Worm (Caenorhabditis elegans) whole organism, L4 larva: ENCODE results near the gene irld-4.

Experiments
- D1046.2 ChIP-seq: fragments of 200-800 bp; sonication (Bioruptor generic); IDR thresholded peaks from 2 replicates; pipeline ENCODE4 v1.3.6; 2022; ENCODE audit warnings: missing genetic modification characterization, missing compliant biosample characterization
- F10B5.3 ChIP-seq: sonication (generic microtip); optimal IDR thresholded peaks from 2 replicates; lab custom pipeline; 2016; ENCODE audit warnings: mild to moderate bottlenecking, missing genetic modification characterization, missing compliant biosample characterization
- F26F4.8 ChIP-seq: fragments of 200-800 bp; sonication (Bioruptor generic); conservative IDR thresholded peaks from 2 replicates; pipeline ENCODE4 v1.3.6; 2022; ENCODE audit warnings: missing genetic modification characterization, missing compliant biosample characterization
- R02D3.7 ChIP-seq: fragments of 150-350 bp; sonication (generic microtip); optimal IDR thresholded peaks from 3 replicates; lab custom pipeline; 2014; ENCODE audit warnings: missing biosample characterization, missing genetic modification characterization
- T20F7.1 ChIP-seq: fragments of 200-800 bp; sonication (Bioruptor generic); optimal IDR thresholded peaks from 2 replicates; lab custom pipeline; 2018; ENCODE audit warnings: mild to moderate bottlenecking, missing genetic modification characterization, missing compliant biosample characterization
- Y75B8A.6 ChIP-seq: fragments of 200-800 bp; sonication (Bioruptor generic); IDR thresholded peaks from 2 replicates; pipeline ENCODE4 v1.3.6; 2022; ENCODE audit warnings: missing genetic modification reagents, missing genetic modification characterization, missing compliant biosample characterization
- ZK546.5 ChIP-seq, 2 experiments: sonication (generic microtip); optimal IDR thresholded peaks; 2 replicates each; lab custom pipeline; 2017; ENCODE audit warnings: missing biosample characterization in 2 of 2, missing genetic modification characterization in 2 of 2
- aha-1 ChIP-seq: fragments of 150-350 bp; peaks from one replicate; lab custom pipeline; 2014; ENCODE audit warnings: missing biosample characterization, missing genetic modification characterization
- aly-2 ChIP-seq: sonication (generic microtip); optimal IDR thresholded peaks from 2 replicates; lab custom pipeline; 2018; ENCODE audit warnings: missing biosample characterization, missing genetic modification characterization
- ces-1 ChIP-seq: fragments of 150-350 bp; sonication (generic microtip); optimal IDR thresholded peaks from 4 replicates; lab custom pipeline; 2014; ENCODE audit warnings: missing biosample characterization, missing genetic modification reagents, missing genetic modification characterization
- cey-2 ChIP-seq: sonication (generic microtip); optimal IDR thresholded peaks from 3 replicates; lab custom pipeline; 2017; ENCODE audit warnings: missing genetic modification characterization, mild to moderate bottlenecking, missing compliant biosample characterization, antibody characterized with exemption, borderline replicate concordance; ENCODE audit not compliant: insufficient read depth
- ctbp-1 ChIP-seq: fragments of 200-800 bp; sonication (Bioruptor generic); IDR thresholded peaks from 2 replicates; pipeline ENCODE4 v1.3.6; 2022; ENCODE audit warnings: missing genetic modification reagents, missing genetic modification characterization, missing compliant biosample characterization
- daf-16 ChIP-seq, 3 experiments: sonication (generic microtip); optimal IDR thresholded peaks; 2 replicates each; lab custom pipeline; 2016 to 2017; ENCODE audit warnings: missing genetic modification characterization in 3 of 3, missing genetic modification reagents in 3 of 3, mild to moderate bottlenecking in 2 of 3, missing compliant biosample characterization in 2 of 3, missing biosample characterization in 1 of 3, moderate library complexity in 1 of 3
- daf-8 ChIP-seq: fragments of 200-800 bp; sonication (Bioruptor generic); IDR thresholded peaks from 2 replicates; pipeline ENCODE4 v1.3.6; 2022; ENCODE audit warnings: missing genetic modification characterization, missing compliant biosample characterization
- dmd-6 ChIP-seq: fragments of 200-800 bp; sonication (Bioruptor generic); IDR thresholded peaks from 2 replicates; pipeline ENCODE4 v1.3.6; 2022; ENCODE audit warnings: missing genetic modification reagents, missing genetic modification characterization, missing compliant biosample characterization
- dmd-8 ChIP-seq: fragments of 200-800 bp; sonication (Bioruptor generic); IDR thresholded peaks from 2 replicates; pipeline ENCODE4 v1.3.6; 2022; ENCODE audit warnings: missing genetic modification characterization, missing compliant biosample characterization
- duxl-1 ChIP-seq: sonication (generic microtip); optimal IDR thresholded peaks from 2 replicates; lab custom pipeline; 2016; ENCODE audit warnings: mild to moderate bottlenecking, missing genetic modification characterization, moderate library complexity, missing compliant biosample characterization; ENCODE audit not compliant: poor library complexity
- egl-43 ChIP-seq: fragments of 200-800 bp; sonication (Bioruptor generic); IDR thresholded peaks from 2 replicates; pipeline ENCODE4 v1.3.6; 2022; ENCODE audit warnings: missing genetic modification reagents, missing genetic modification characterization, missing compliant biosample characterization
- gei-8 ChIP-seq: fragments of 200-800 bp; sonication (Bioruptor generic); optimal IDR thresholded peaks from 2 replicates; lab custom pipeline; 2018; ENCODE audit warnings: mild to moderate bottlenecking, missing genetic modification characterization, missing compliant biosample characterization
- hlh-11 ChIP-seq: fragments of 200-800 bp; sonication (Bioruptor generic); optimal IDR thresholded peaks from 2 replicates; lab custom pipeline; 2018; ENCODE audit warnings: mild to moderate bottlenecking, missing genetic modification characterization, missing compliant biosample characterization
- hlh-30 ChIP-seq: sonication (generic microtip); optimal IDR thresholded peaks from 2 replicates; lab custom pipeline; 2017; ENCODE audit warnings: antibody characterized with exemption, mild to moderate bottlenecking, missing genetic modification characterization, missing compliant biosample characterization; ENCODE audit not compliant: insufficient read depth
- lin-1 ChIP-seq: fragments of 200-800 bp; sonication (Bioruptor generic); IDR thresholded peaks from 2 replicates; pipeline ENCODE4 v1.3.6; 2022; ENCODE audit warnings: missing genetic modification reagents, missing genetic modification characterization, missing compliant biosample characterization
- lin-38 ChIP-seq: fragments of 200-800 bp; sonication (Bioruptor generic); IDR thresholded peaks from 2 replicates; pipeline ENCODE4 v1.3.6; 2022; ENCODE audit warnings: missing genetic modification reagents, missing genetic modification characterization, missing compliant biosample characterization
- lin-39 ChIP-seq: fragments of 150-350 bp; optimal IDR thresholded peaks from 2 replicates; lab custom pipeline; 2014; ENCODE audit warnings: missing biosample characterization, missing genetic modification reagents, missing genetic modification characterization
- lsy-2 ChIP-seq, 2 experiments: fragments of 150-350 bp in 1 of 2; sonication (generic microtip) in 1 of 2; optimal IDR thresholded peaks; 2 replicates each; lab custom pipeline; 2014 to 2017; ENCODE audit warnings: missing biosample characterization in 2 of 2, missing genetic modification characterization in 2 of 2
- mdl-1 ChIP-seq, 2 experiments: fragments of 150-350 bp in 1 of 2; sonication (generic microtip) in 1 of 2; optimal IDR thresholded peaks; 2 replicates each; lab custom pipeline; 2014 to 2017; ENCODE audit warnings: missing biosample characterization in 2 of 2, missing genetic modification characterization in 2 of 2
- mep-1 ChIP-seq: fragments of 150-350 bp; sonication (generic microtip); optimal IDR thresholded peaks from 3 replicates; lab custom pipeline; 2014; ENCODE audit warnings: missing biosample characterization, missing genetic modification characterization
- mes-2 ChIP-seq: sonication (generic microtip); optimal IDR thresholded peaks from 2 replicates; lab custom pipeline; 2016; ENCODE audit warnings: missing genotype, mild to moderate bottlenecking, missing genetic modification characterization, missing compliant biosample characterization; ENCODE audit not compliant: poor library complexity, severe bottlenecking
- mxl-3 ChIP-seq: fragments of 200-800 bp; sonication (Bioruptor generic); optimal IDR thresholded peaks from 2 replicates; lab custom pipeline; 2018; ENCODE audit warnings: mild to moderate bottlenecking, missing genetic modification characterization, missing compliant biosample characterization
- nhr-10 ChIP-seq: fragments of 150-350 bp; optimal IDR thresholded peaks from 2 replicates; lab custom pipeline; 2014; ENCODE audit warnings: missing biosample characterization, missing genetic modification characterization
- nhr-11 ChIP-seq: fragments of 150-350 bp; optimal IDR thresholded peaks from 2 replicates; lab custom pipeline; 2014; ENCODE audit warnings: missing biosample characterization, missing genetic modification characterization
- nhr-28 ChIP-seq: fragments of 150-350 bp; optimal IDR thresholded peaks from 2 replicates; lab custom pipeline; 2014; ENCODE audit warnings: missing biosample characterization, missing genetic modification characterization
- nhr-48 ChIP-seq: sonication (generic microtip); optimal IDR thresholded peaks from 2 replicates; lab custom pipeline; 2016; ENCODE audit warnings: mild to moderate bottlenecking, missing genetic modification characterization, missing compliant biosample characterization
- nhr-6 ChIP-seq: fragments of 150-350 bp; optimal IDR thresholded peaks from 2 replicates; lab custom pipeline; 2014; ENCODE audit warnings: missing biosample characterization, missing genetic modification characterization
- nhr-76 ChIP-seq: fragments of 150-350 bp; optimal IDR thresholded peaks from 2 replicates; lab custom pipeline; 2014; ENCODE audit warnings: missing biosample characterization, missing genetic modification characterization
- nhr-77 ChIP-seq: fragments of 150-350 bp; optimal IDR thresholded peaks from 2 replicates; lab custom pipeline; 2014; ENCODE audit warnings: missing biosample characterization, missing genetic modification characterization
- pha-4 ChIP-seq, 2 experiments: fragments of 150-350 bp in 1 of 2; fragments of 200-800 bp in 1 of 2; sonication (Bioruptor generic) in 1 of 2; IDR thresholded peaks in 1 of 2; optimal IDR thresholded peaks in 1 of 2; 2 replicates each; pipeline versions ENCODE4 v1.3.6 to Lab custom; 2014 to 2022; ENCODE audit warnings: missing genetic modification characterization in 2 of 2, missing genetic modification reagents in 2 of 2, missing biosample characterization in 1 of 2, missing compliant biosample characterization in 1 of 2
- php-3 ChIP-seq: fragments of 200-800 bp; sonication (Bioruptor generic); IDR thresholded peaks from 2 replicates; pipeline ENCODE4 v1.3.6; 2022; ENCODE audit warnings: missing genetic modification reagents, missing genetic modification characterization, missing compliant biosample characterization
- rbr-2 ChIP-seq: sonication (generic microtip); optimal IDR thresholded peaks from 2 replicates; lab custom pipeline; 2016; ENCODE audit warnings: missing genotype, missing genetic modification characterization, missing compliant biosample characterization
- set-16 ChIP-seq: fragments of 200-800 bp; sonication (Bioruptor generic); IDR thresholded peaks from 2 replicates; pipeline ENCODE4 v1.3.6; 2022; ENCODE audit warnings: missing genetic modification reagents, missing genetic modification characterization, missing compliant biosample characterization
- snpc-4 ChIP-seq: fragments of 150-350 bp; optimal IDR thresholded peaks from 2 replicates; lab custom pipeline; 2014; ENCODE audit warnings: missing biosample characterization, missing genetic modification characterization
- spr-1 ChIP-seq: sonication (generic microtip); optimal IDR thresholded peaks from 2 replicates; lab custom pipeline; 2016; ENCODE audit warnings: mild to moderate bottlenecking, missing genetic modification characterization, missing compliant biosample characterization
- tag-97 ChIP-seq: fragments of 200-800 bp; sonication (Bioruptor generic); IDR thresholded peaks from 2 replicates; pipeline ENCODE4 v1.3.6; 2022; ENCODE audit warnings: missing genetic modification characterization, missing compliant biosample characterization
- unc-62 ChIP-seq, 3 experiments: fragments of 150-350 bp in 1 of 3; sonication (generic microtip); optimal IDR thresholded peaks in 2 of 3; peaks in 1 of 3; 1 replicate in 1 of 3; 2 replicates in 2 of 3; lab custom pipeline; 2014 to 2017; ENCODE audit warnings: missing biosample characterization in 3 of 3, missing genetic modification characterization in 3 of 3, missing genetic modification reagents in 3 of 3, missing genotype in 1 of 3
- zfp-2 ChIP-seq: sonication (generic microtip); optimal IDR thresholded peaks from 2 replicates; lab custom pipeline; 2016; ENCODE audit warnings: mild to moderate bottlenecking, missing genetic modification characterization, missing compliant biosample characterization
- zip-11 ChIP-seq: fragments of 200-800 bp; sonication (Bioruptor generic); IDR thresholded peaks from 2 replicates; pipeline ENCODE4 v1.3.6; 2022; ENCODE audit warnings: missing genetic modification characterization, missing compliant biosample characterization
- zip-2 ChIP-seq: fragments of 150-350 bp; optimal IDR thresholded peaks from 2 replicates; lab custom pipeline; 2014; ENCODE audit warnings: missing biosample characterization, missing genetic modification characterization
- ztf-7 ChIP-seq: fragments of 150-350 bp; optimal IDR thresholded peaks from 2 replicates; lab custom pipeline; 2014; ENCODE audit warnings: missing biosample characterization, missing genetic modification characterization

The irld-4 gene

DNA sequence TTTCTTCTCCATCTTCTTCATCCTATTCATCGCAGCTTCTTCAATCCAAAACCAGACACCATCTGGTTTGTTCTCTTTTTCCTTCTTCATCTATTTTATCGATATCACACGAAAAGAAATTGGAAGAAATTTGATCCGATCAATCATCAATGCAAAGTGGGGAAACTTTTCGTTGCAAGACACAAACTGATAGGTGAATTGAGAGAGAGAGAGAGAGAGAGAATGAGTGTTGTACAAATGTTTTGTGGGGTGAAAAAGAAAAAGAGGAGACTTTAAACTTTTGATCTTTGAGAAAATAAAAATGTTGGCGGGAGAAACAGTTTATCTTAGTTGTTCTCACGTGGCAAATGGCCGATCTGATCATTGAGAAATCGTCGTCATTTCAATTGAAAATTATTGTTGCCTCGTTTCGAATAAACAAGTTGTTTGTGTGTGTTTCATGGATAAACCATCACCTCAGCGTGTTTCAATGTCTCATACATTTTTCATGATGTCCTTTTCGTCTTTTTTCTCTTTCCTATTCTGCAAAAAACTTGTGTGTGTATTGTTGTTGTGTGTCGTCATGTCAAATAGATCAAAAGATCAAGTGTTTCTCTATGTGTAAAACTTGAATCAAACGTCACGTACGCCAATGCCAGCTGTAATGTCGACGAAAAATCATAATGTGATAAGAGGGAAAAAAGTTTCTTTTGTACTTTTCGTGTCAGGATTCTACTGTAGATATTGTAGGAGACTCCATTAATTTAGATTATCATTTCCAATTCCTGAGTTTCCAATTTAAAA is 20.2 kb upstream of the irld-4 start:
- TF ChIP-seq F10B5.3 (tag; lab: Kevin White, UChicago) (no peak), dmd-6 (GFP tag; lab: Robert Waterston, UW) (peak; percentile 90), pha-4 (GFP tag; IDR thresholded peaks at IDR 0.05; lab: Robert Waterston, UW) (no peak), pha-4 (tag; optimal IDR thresholded peaks at IDR 0.05; lab: Kevin White, UChicago) (peak; percentile 35), aha-1 (tag; lab: Kevin White, UChicago) (peak; percentile 94), ces-1 (no peak), spr-1 (tag; lab: Kevin White, UChicago) (no peak), lsy-2 (tag; optimal IDR thresholded peaks at IDR 0.05; lab: Kevin White, UChicago) (peak; percentile 22 to 33), daf-16 (GFP tag; optimal IDR thresholded peaks at IDR 0.05; lab: Kevin White, UChicago) (no peak), daf-16 (tag; optimal IDR thresholded peaks at IDR 0.05; lab: Kevin White, UChicago) (peak; percentile 93), zip-11 (no peak), hlh-30 (tag; lab: Kevin White, UChicago) (peak; percentile 34), ztf-7 (tag; lab: Kevin White, UChicago) (peak; percentile 45), T20F7.1 (GFP tag; lab: Kevin White, UChicago) (no peak), nhr-11 (tag; lab: Kevin White, UChicago) (peak; percentile 21), lin-38 (GFP tag; lab: Robert Waterston, UW) (no peak), D1046.2 (no peak), lin-1 (peak; percentile 7; the same call in 1 of the 2 replicates), zip-2 (tag; lab: Kevin White, UChicago) (peak; percentile 63), mes-2 (tag; lab: Kevin White, UChicago) (peak; percentile 46), ZK546.5 (tag; optimal IDR thresholded peaks at IDR 0.05; lab: Kevin White, UChicago) (no peak), set-16 (no peak), snpc-4 (no peak), egl-43 (GFP tag; lab: Robert Waterston, UW) (no peak), gei-8 (GFP tag; lab: Kevin White, UChicago) (peak; percentile 33), mdl-1 (tag; optimal IDR thresholded peaks at IDR 0.05; lab: Kevin White, UChicago) (peak; percentile 39 to 67), aly-2 (tag; lab: Kevin White, UChicago) (no peak), lin-39 (tag; lab: Kevin White, UChicago) (no peak), duxl-1 (tag; lab: Kevin White, UChicago) (no peak), ctbp-1 (GFP tag; lab: Robert Waterston, UW) (no peak), tag-97 (GFP tag; lab: Robert Waterston, UW) (no peak), dmd-8 (no peak), rbr-2 (tag; lab: Kevin White, UChicago) (peak; percentile 1), php-3 (GFP tag; lab: Robert Waterston, UW) (no peak), nhr-28 (tag; lab: Kevin White, UChicago) (peak; percentile 81), unc-62 (GFP tag; optimal IDR thresholded peaks at IDR 0.05 in 1 of 2; lab: Kevin White, UChicago) (peak in 1 of 2 experiments; percentile 96), unc-62 (tag; optimal IDR thresholded peaks at IDR 0.05; lab: Kevin White, UChicago) (no peak), Y75B8A.6 (GFP tag; lab: Robert Waterston, UW) (no peak), nhr-6 (tag; lab: Kevin White, UChicago) (peak; percentile 31), zfp-2 (tag; lab: Kevin White, UChicago) (no peak), F26F4.8 (GFP tag; lab: Robert Waterston, UW) (no peak), hlh-11 (peak; percentile 64), nhr-77 (tag; lab: Kevin White, UChicago) (peak; percentile 51), nhr-76 (tag; lab: Kevin White, UChicago) (peak; percentile 31), nhr-10 (tag; lab: Kevin White, UChicago) (peak; percentile 46), mxl-3 (GFP tag; lab: Kevin White, UChicago) (peak; percentile 27), nhr-48 (tag; lab: Kevin White, UChicago) (peak; percentile 73), mep-1 (peak; percentile 64), R02D3.7 (tag; lab: Kevin White, UChicago) (no peak), daf-8 (GFP tag; lab: Robert Waterston, UW) (no peak), cey-2 (tag; lab: Kevin White, UChicago) (peak; percentile 12)
